Fruit fly (Drosophila melanogaster) whole organism, embryonic: Measurements from ENCODE around the gene CG15160.

Experiments used
- Atf6 ChIP-seq: fragments of 200-800 bp; sonication (Bioruptor generic); IDR thresholded peaks from 2 replicates; pipeline ENCODE4 v1.3.6; 2022; ENCODE audit warnings: missing biosample characterization, missing genetic modification characterization
- C15 ChIP-seq: fragments of 200-800 bp; sonication (Bioruptor generic); IDR thresholded peaks from 3 replicates; pipeline ENCODE4 v1.3.6; 2022; ENCODE audit warnings: missing biosample characterization, missing genetic modification characterization
- CG11093 ChIP-seq: fragments of 200-800 bp; sonication (Bioruptor generic); IDR thresholded peaks from 3 replicates; pipeline ENCODE4 v1.3.6; 2022; ENCODE audit warnings: missing biosample characterization, missing genetic modification characterization
- CG11247 ChIP-seq: fragments of 200-800 bp; sonication (Bioruptor generic); IDR thresholded peaks from 2 replicates; pipeline ENCODE4 v1.3.6; 2022; ENCODE audit warnings: missing biosample characterization, missing genetic modification characterization
- CG12104 ChIP-seq: fragments of 200-800 bp; sonication (Bioruptor generic); optimal IDR thresholded peaks from 3 replicates; lab custom pipeline; 2016; ENCODE audit warnings: missing biosample characterization, missing genetic modification characterization
- CG12155 ChIP-seq: fragments of 200-800 bp; sonication (Bioruptor generic); optimal IDR thresholded peaks from 3 replicates; lab custom pipeline; 2016; ENCODE audit warnings: missing biosample characterization, missing genetic modification characterization
- CG12659 ChIP-seq: fragments of 200-800 bp; sonication (Bioruptor generic); optimal IDR thresholded peaks from 3 replicates; lab custom pipeline; 2017; ENCODE audit warnings: mild to moderate bottlenecking, missing biosample characterization, missing genetic modification reagents, missing genetic modification characterization
- CG14014 ChIP-seq: fragments of 200-800 bp; sonication (Bioruptor generic); IDR thresholded peaks from 2 replicates; pipeline ENCODE4 v1.3.6; 2022; ENCODE audit warnings: missing biosample characterization, missing genetic modification characterization
- CG14050 ChIP-seq: fragments of 200-800 bp; sonication (Bioruptor generic); IDR thresholded peaks from 3 replicates; pipeline ENCODE4 v1.3.6; 2022; ENCODE audit warnings: missing biosample characterization, missing genetic modification characterization
- CG18619 ChIP-seq: fragments of 200-800 bp; sonication (Bioruptor generic); optimal IDR thresholded peaks from 3 replicates; lab custom pipeline; 2017; ENCODE audit warnings: missing biosample characterization, mild to moderate bottlenecking, missing genetic modification characterization
- CG2116 ChIP-seq: fragments of 200-800 bp; sonication (Bioruptor generic); optimal IDR thresholded peaks from 3 replicates; lab custom pipeline; 2018; ENCODE audit warnings: missing biosample characterization, mild to moderate bottlenecking, missing genetic modification characterization
- CG30403 ChIP-seq: fragments of 200-800 bp; sonication (Bioruptor generic); optimal IDR thresholded peaks from 3 replicates; lab custom pipeline; 2016; ENCODE audit warnings: missing biosample characterization, missing genetic modification characterization
- CG34422 ChIP-seq: fragments of 200-800 bp; sonication (Bioruptor generic); IDR thresholded peaks from 3 replicates; pipeline ENCODE4 v1.3.6; 2022; ENCODE audit warnings: missing biosample characterization, missing genetic modification characterization
- CG3995 ChIP-seq: fragments of 200-800 bp; sonication (Bioruptor generic); optimal IDR thresholded peaks from 3 replicates; lab custom pipeline; 2016; ENCODE audit warnings: missing biosample characterization, missing genetic modification characterization
- CG4707 ChIP-seq: fragments of 200-800 bp; sonication (Bioruptor generic); optimal IDR thresholded peaks from 2 replicates; lab custom pipeline; 2018; ENCODE audit warnings: missing biosample characterization, mild to moderate bottlenecking, missing genetic modification characterization, moderate library complexity
- CG4730 ChIP-seq: fragments of 200-800 bp; sonication (Bioruptor generic); IDR thresholded peaks from 2 replicates; pipeline ENCODE4 v1.3.6; 2022; ENCODE audit warnings: missing biosample characterization, missing genetic modification characterization
- CG5180 ChIP-seq: fragments of 200-800 bp; sonication (Bioruptor generic); optimal IDR thresholded peaks from 3 replicates; lab custom pipeline; 2017; ENCODE audit warnings: missing biosample characterization, missing genetic modification characterization, mild to moderate bottlenecking, moderate library complexity, missing genetic modification reagents
- CG9797 ChIP-seq: fragments of 200-800 bp; sonication (Bioruptor generic); optimal IDR thresholded peaks from 3 replicates; lab custom pipeline; 2018; ENCODE audit warnings: missing biosample characterization, mild to moderate bottlenecking, missing genetic modification characterization
- Drgx ChIP-seq: fragments of 200-800 bp; sonication (Bioruptor generic); IDR thresholded peaks from 2 replicates; pipeline ENCODE4 v1.3.6; 2022; ENCODE audit warnings: missing biosample characterization, missing genetic modification characterization
- ERR ChIP-seq: fragments of 200-800 bp; sonication (Bioruptor generic); optimal IDR thresholded peaks from 2 replicates; lab custom pipeline; 2016; ENCODE audit warnings: missing biosample characterization, missing genetic modification characterization
- Kr ChIP-seq: fragments of 200-800 bp; sonication (Bioruptor generic); optimal IDR thresholded peaks from 2 replicates; lab custom pipeline; 2017; ENCODE audit warnings: missing biosample characterization, mild to moderate bottlenecking, missing genetic modification characterization
- Lhr ChIP-seq: fragments of 200-800 bp; sonication (Bioruptor generic); optimal IDR thresholded peaks from 3 replicates; lab custom pipeline; 2017; ENCODE audit warnings: mild to moderate bottlenecking, missing biosample characterization, missing genetic modification reagents, missing genetic modification characterization
- Meics ChIP-seq: fragments of 200-800 bp; sonication (Bioruptor generic); optimal IDR thresholded peaks from 2 replicates; lab custom pipeline; 2017; ENCODE audit warnings: missing biosample characterization, mild to moderate bottlenecking, missing genetic modification characterization
- NFAT ChIP-seq: fragments of 200-800 bp; sonication (Bioruptor generic); IDR thresholded peaks from 2 replicates; pipeline ENCODE4 v1.3.6; 2022; ENCODE audit warnings: missing biosample characterization, missing genetic modification characterization
- Pdp1 ChIP-seq, 2 experiments: fragments of 200-800 bp; sonication (Bioruptor generic); optimal IDR thresholded peaks; 3 replicates each; lab custom pipeline; 2016; ENCODE audit warnings: missing biosample characterization in 2 of 2, missing genetic modification characterization in 2 of 2, mild to moderate bottlenecking in 1 of 2, moderate library complexity in 1 of 2
- Rfx ChIP-seq: fragments of 200-800 bp; sonication (Bioruptor generic); IDR thresholded peaks from 2 replicates; pipeline ENCODE4 v1.3.6; 2022; ENCODE audit warnings: missing biosample characterization, missing genetic modification characterization
- Trl ChIP-seq, 3 experiments: fragments of >200 bp in 2 of 3; fragments of 200-800 bp in 1 of 3; sonication (Bioruptor generic) in 1 of 3; optimal IDR thresholded peaks; 2 replicates in 1 of 3; 3 replicates in 2 of 3; lab custom pipeline; 2016 to 2017; ENCODE audit warnings: missing biosample characterization in 1 of 3, missing genetic modification characterization in 1 of 3
- Xrp1 ChIP-seq: fragments of 200-800 bp; sonication (Bioruptor generic); IDR thresholded peaks from 2 replicates; pipeline ENCODE4 v1.3.6; 2022; ENCODE audit warnings: missing biosample characterization, missing genetic modification characterization
- aop ChIP-seq: fragments of 200-800 bp; sonication (Bioruptor generic); IDR thresholded peaks from 2 replicates; pipeline ENCODE4 v1.3.6; 2022; ENCODE audit warnings: missing biosample characterization, missing genetic modification characterization
- ap ChIP-seq: fragments of 200-800 bp; sonication (Bioruptor generic); IDR thresholded peaks from 2 replicates; pipeline ENCODE4 v1.3.6; 2022; ENCODE audit warnings: missing biosample characterization, missing genetic modification characterization
- bsh ChIP-seq, 2 experiments: fragments of 200-800 bp; sonication (Bioruptor generic); optimal IDR thresholded peaks; 2 replicates each; lab custom pipeline; 2017 to 2018; ENCODE audit warnings: mild to moderate bottlenecking in 2 of 2, missing biosample characterization in 2 of 2, missing genetic modification characterization in 2 of 2, moderate library complexity in 1 of 2
- crc ChIP-seq: fragments of 200-800 bp; sonication (Bioruptor generic); optimal IDR thresholded peaks from 2 replicates; lab custom pipeline; 2016; ENCODE audit warnings: missing biosample characterization, missing genetic modification characterization
- dmrt99B ChIP-seq: fragments of 200-800 bp; sonication (Bioruptor generic); optimal IDR thresholded peaks from 2 replicates; lab custom pipeline; 2018; ENCODE audit warnings: missing biosample characterization, mild to moderate bottlenecking, missing genetic modification characterization, moderate library complexity
- eve ChIP-seq, 2 experiments: fragments of >200 bp; optimal IDR thresholded peaks; 2 replicates each; lab custom pipeline; 2017; ENCODE audit warnings: missing biosample characterization in 2 of 2, missing genetic modification characterization in 2 of 2
- fru ChIP-seq: fragments of >200 bp; optimal IDR thresholded peaks from 2 replicates; lab custom pipeline; 2017
- gce ChIP-seq: fragments of 200-800 bp; sonication (Bioruptor generic); IDR thresholded peaks from 3 replicates; pipeline ENCODE4 v1.3.6; 2022; ENCODE audit warnings: missing biosample characterization, missing genetic modification characterization
- gfzf ChIP-seq: fragments of 200-800 bp; sonication (Bioruptor generic); optimal IDR thresholded peaks from 2 replicates; lab custom pipeline; 2016; ENCODE audit warnings: missing biosample characterization, mild to moderate bottlenecking, missing genetic modification characterization, moderate library complexity
- gsb ChIP-seq: fragments of 200-800 bp; sonication (Bioruptor generic); IDR thresholded peaks from 2 replicates; pipeline ENCODE4 v1.3.6; 2022; ENCODE audit warnings: missing biosample characterization, missing genetic modification characterization
- hb ChIP-seq: fragments of 200-800 bp; sonication (Bioruptor generic); IDR thresholded peaks from 3 replicates; pipeline ENCODE4 v1.3.6; 2022; ENCODE audit warnings: missing biosample characterization, missing genetic modification characterization; ENCODE audit not compliant: partially characterized antibody
- hbn ChIP-seq: fragments of 200-800 bp; sonication (Bioruptor generic); IDR thresholded peaks from 2 replicates; pipeline ENCODE4 v1.3.6; 2022; ENCODE audit warnings: missing biosample characterization, missing genetic modification characterization; ENCODE audit not compliant: partially characterized antibody
- insv ChIP-seq, 2 experiments: fragments of 200-800 bp; sonication (Bioruptor generic); optimal IDR thresholded peaks; 3 replicates each; lab custom pipeline; 2016 to 2018; ENCODE audit warnings: missing biosample characterization in 2 of 2, missing genetic modification characterization in 2 of 2
- lbe ChIP-seq: fragments of 200-800 bp; sonication (Bioruptor generic); optimal IDR thresholded peaks from 2 replicates; lab custom pipeline; 2016; ENCODE audit warnings: missing biosample characterization, mild to moderate bottlenecking, missing genetic modification characterization
- lmd ChIP-seq: fragments of 200-800 bp; sonication (Bioruptor generic); IDR thresholded peaks from 2 replicates; pipeline ENCODE4 v1.3.6; 2022; ENCODE audit warnings: missing biosample characterization, missing genetic modification characterization
- pnt ChIP-seq: fragments of 200-800 bp; sonication (Bioruptor generic); optimal IDR thresholded peaks from 3 replicates; lab custom pipeline; 2016; ENCODE audit warnings: missing biosample characterization, missing genetic modification characterization
- shn ChIP-seq: fragments of 200-800 bp; sonication (Bioruptor generic); optimal IDR thresholded peaks from 3 replicates; lab custom pipeline; 2016; ENCODE audit warnings: missing biosample characterization, missing genetic modification characterization
- stc ChIP-seq: fragments of 200-800 bp; sonication (Bioruptor generic); IDR thresholded peaks from 2 replicates; pipeline ENCODE4 v1.3.6; 2022; ENCODE audit warnings: missing biosample characterization, missing genetic modification characterization
- ttk ChIP-seq: fragments of 200-800 bp; sonication (Bioruptor generic); IDR thresholded peaks from 2 replicates; pipeline ENCODE4 v2.1.2; 2022; ENCODE audit warnings: missing biosample characterization, missing genetic modification characterization
- usp ChIP-seq: fragments of >200 bp; optimal IDR thresholded peaks from 2 replicates; lab custom pipeline; 2017; ENCODE audit warnings: missing biosample characterization, missing genetic modification characterization
- wdn ChIP-seq: fragments of 200-800 bp; sonication (Bioruptor generic); IDR thresholded peaks from 2 replicates; pipeline ENCODE4 v1.3.6; 2022; ENCODE audit warnings: missing biosample characterization, missing genetic modification characterization

Gene CG15160

DNA sequence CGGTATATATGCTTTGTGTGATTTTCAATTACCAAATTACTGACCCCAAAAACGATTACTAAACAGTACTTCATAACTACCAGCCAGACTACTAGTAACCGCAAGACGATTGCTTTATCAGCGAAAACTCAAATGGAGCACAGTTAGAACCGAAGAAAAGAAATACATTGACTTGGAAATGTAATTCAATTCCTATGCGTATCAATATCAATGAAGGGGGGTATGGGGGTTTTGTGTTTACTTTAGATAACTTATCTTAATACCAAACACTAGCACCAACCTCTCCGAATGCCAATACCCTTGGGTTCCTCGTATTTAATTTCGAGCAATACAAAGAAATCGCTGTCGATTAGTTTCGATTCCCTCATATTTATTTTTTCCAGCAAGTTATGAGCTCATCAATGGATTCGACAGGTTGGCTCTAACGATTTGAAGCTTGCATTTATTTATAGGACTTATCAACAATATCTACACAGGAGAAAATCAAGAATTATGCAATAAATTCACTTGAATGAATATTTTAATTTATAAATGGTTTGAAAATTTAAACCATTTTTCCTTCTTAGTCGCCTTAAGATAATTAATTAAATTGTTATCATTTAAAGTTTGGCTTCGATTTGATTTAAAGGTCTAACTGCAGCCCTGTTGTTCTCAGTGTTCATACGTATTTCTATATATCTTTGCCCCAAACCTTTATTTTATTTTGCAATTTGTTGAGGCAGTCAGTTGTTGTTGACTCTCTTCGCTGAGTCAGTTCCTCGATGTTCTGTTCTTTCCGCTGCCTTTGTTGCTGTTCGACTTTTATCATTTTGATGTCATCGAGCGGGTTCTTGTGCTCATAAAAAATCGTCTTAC is 30.9 kb downstream of the CG15160 start (continued):
- peak; percentile 94 for TF ChIP-seq Atf6 (GFP tag; lab: Robert Waterston, UW)
- 0 out of 3 replicates have a peak, but pooled peaks have one; percentile 39 for TF ChIP-seq gce (GFP tag; lab: Robert Waterston, UW)
- TF ChIP-seq CG14050 = peak; percentile 60
- peak; percentile 54 for TF ChIP-seq gsb (GFP tag; lab: Robert Waterston, UW)
- peak; percentile 67 for TF ChIP-seq CG12104 (GFP tag; lab: Kevin White, UChicago)
- TF ChIP-seq eve (GFP tag; optimal IDR thresholded peaks at IDR 0.05; lab: Kevin White, UChicago) = no peak
- peak; percentile 80 for TF ChIP-seq lmd
- TF ChIP-seq stc = peak; percentile 48; the same call in 1 of the 2 replicates
- TF ChIP-seq C15 (GFP tag; lab: Robert Waterston, UW) = 0 out of 3 replicates have a peak, but pooled peaks have one; percentile 42
- peak; percentile 87 for TF ChIP-seq Rfx (GFP tag; lab: Robert Waterston, UW)
- TF ChIP-seq shn (GFP tag; lab: Kevin White, UChicago) = peak; percentile 30
- TF ChIP-seq usp (GFP tag; lab: Kevin White, UChicago) = no peak
- peak; percentile 79 for TF ChIP-seq CG11247 (GFP tag; lab: Robert Waterston, UW)
- TF ChIP-seq hbn (GFP tag; lab: Robert Waterston, UW) = no peak
- peak; percentile 38 for TF ChIP-seq CG5180 (GFP tag; lab: Kevin White, UChicago)
- peak; percentile 42; the same call in 1 of the 2 replicates for TF ChIP-seq Drgx (GFP tag; lab: Robert Waterston, UW)
- TF ChIP-seq fru = no peak
- TF ChIP-seq CG4707 (GFP tag; lab: Kevin White, UChicago) = no peak
- TF ChIP-seq Kr (GFP tag; lab: Kevin White, UChicago) = no peak
- TF ChIP-seq dmrt99B = peak; percentile 86
- peak; percentile 53; the same call in 1 of the 2 replicates for TF ChIP-seq CG4730 (GFP tag; lab: Robert Waterston, UW)
- 0 out of 3 replicates have a peak, but pooled peaks have one; percentile 40 for TF ChIP-seq CG11093
- peak; percentile 65 for TF ChIP-seq CG18619
- 0 out of 2 replicates have a peak, but pooled peaks have one; percentile 37 for TF ChIP-seq aop (GFP tag; lab: Robert Waterston, UW)
- TF ChIP-seq Pdp1 (GFP tag; optimal IDR thresholded peaks at IDR 0.05; lab: Kevin White, UChicago) = peak; percentile 6 to 69
- TF ChIP-seq NFAT (GFP tag; lab: Robert Waterston, UW) = peak; percentile 10; the same call in 1 of the 2 replicates
- peak; percentile 82 for TF ChIP-seq CG14014 (GFP tag; lab: Robert Waterston, UW)
- peak; percentile 85 for TF ChIP-seq Meics (GFP tag; lab: Kevin White, UChicago)
- TF ChIP-seq CG2116 (GFP tag; lab: Kevin White, UChicago) = peak; percentile 27
- TF ChIP-seq CG9797 (GFP tag; lab: Kevin White, UChicago) = no peak
- peak; percentile 67 for TF ChIP-seq ap (GFP tag; lab: Robert Waterston, UW)
- no peak for TF ChIP-seq gfzf
- peak; percentile 71 for TF ChIP-seq CG12155 (GFP tag; lab: Kevin White, UChicago)
- peak; percentile 27 for TF ChIP-seq crc (GFP tag; lab: Kevin White, UChicago)
- peak; percentile 80 for TF ChIP-seq wdn (GFP tag; lab: Robert Waterston, UW)
- TF ChIP-seq lbe (GFP tag; lab: Kevin White, UChicago) = peak; percentile 80
- TF ChIP-seq Xrp1 (GFP tag; lab: Robert Waterston, UW) = peak; percentile 81
- peak; percentile 64; the same call in 2 of the 3 replicates for TF ChIP-seq CG34422
- TF ChIP-seq ERR (GFP tag; lab: Kevin White, UChicago) = no peak
- TF ChIP-seq Lhr (GFP tag; lab: Kevin White, UChicago) = peak; percentile 20
- no peak for TF ChIP-seq pnt (GFP tag; lab: Kevin White, UChicago)
- peak; percentile 82 for TF ChIP-seq CG30403
- TF ChIP-seq Trl (optimal IDR thresholded peaks at IDR 0.05; lab: Kevin White, UChicago) = no peak
- TF ChIP-seq Trl (GFP tag; optimal IDR thresholded peaks at IDR 0.05; lab: Kevin White, UChicago) = no peak
- TF ChIP-seq CG3995 = peak; percentile 41
- peak in 1 of 2 experiments; percentile 82 for TF ChIP-seq bsh (GFP tag; optimal IDR thresholded peaks at IDR 0.05; lab: Kevin White, UChicago)
- no peak for TF ChIP-seq insv (GFP tag; optimal IDR thresholded peaks at IDR 0.05; lab: Kevin White, UChicago)
- TF ChIP-seq hb (GFP tag; lab: Robert Waterston, UW) = no peak
- TF ChIP-seq ttk = peak; percentile 64; the same call in 1 of the 2 replicates
- TF ChIP-seq CG12659 (GFP tag; lab: Kevin White, UChicago) = peak; percentile 75
